Worm (Caenorhabditis elegans): ENCODE measurements around the gene C06E2.1.
A peak's percentile ranks its signal among the peaks of the same experiment; 100 is the strongest.

The C06E2.1 gene

ce11 chrX:8877162-8877561, 2.5 kb upstream of the C06E2.1 start (continued):
- TF ChIP-seq daf-16 (GFP tag; optimal IDR thresholded peaks at IDR 0.05) = peak in 1 of 2 experiments; percentile 26
- no peak for TF ChIP-seq daf-16 (tag; optimal IDR thresholded peaks at IDR 0.05)
- no peak for TF ChIP-seq rbr-2 (tag; optimal IDR thresholded peaks at IDR 0.05)
- TF ChIP-seq egl-27 (tag; optimal IDR thresholded peaks at IDR 0.05) = no peak
- no peak for TF ChIP-seq dmd-6 (GFP tag; IDR thresholded peaks at IDR 0.05)
- peak; percentile 60; the same call in 1 of the 2 replicates for TF ChIP-seq F26F4.8 (GFP tag; conservative IDR thresholded peaks at IDR 0.05)
- TF ChIP-seq F10B5.3 (tag; optimal IDR thresholded peaks at IDR 0.05) = no peak
- TF ChIP-seq zfp-3 (GFP tag; conservative IDR thresholded peaks at IDR 0.05) = no peak
- peak; percentile 40 for TF ChIP-seq aha-1 (tag)
- TF ChIP-seq zip-2 (tag; optimal IDR thresholded peaks at IDR 0.05) = no peak
- no peak for TF ChIP-seq lin-38 (GFP tag; IDR thresholded peaks at IDR 0.05)
- TF ChIP-seq pha-4 (GFP tag; IDR thresholded peaks at IDR 0.05) = peak; percentile 37; the same call in 1 of the 2 replicates
- no peak for TF ChIP-seq pha-4 (tag; optimal IDR thresholded peaks at IDR 0.05)

- TF ChIP-seq mxl-3 (GFP tag; optimal IDR thresholded peaks at IDR 0.05) (peak; percentile 47), T26A8.4 (GFP tag; IDR thresholded peaks at IDR 0.05) (no peak)
Observed at ce11 chrX:8875867-8876266, 1.2 kb upstream of the C06E2.1 start.

- peak in 1 of 2 experiments; percentile 3 for TF ChIP-seq unc-62 (GFP tag; optimal IDR thresholded peaks at IDR 0.05 in 1 of 2)
- no peak for TF ChIP-seq unc-62 (tag; optimal IDR thresholded peaks at IDR 0.05)
- TF ChIP-seq hlh-30 (tag; optimal IDR thresholded peaks at IDR 0.05; ENCODE audit: insufficient read depth) = peak; percentile 20
- peak; percentile 13 for TF ChIP-seq dpl-1 (GFP tag; optimal IDR thresholded peaks at IDR 0.05)
- TF ChIP-seq T20F7.1 (GFP tag; optimal IDR thresholded peaks at IDR 0.05) = peak; percentile 5
- TF ChIP-seq mdl-1 (tag; optimal IDR thresholded peaks at IDR 0.05) = peak in 1 of 2 experiments; percentile 67
- no peak for TF ChIP-seq F26F4.8 (GFP tag; conservative IDR thresholded peaks at IDR 0.05)
- no peak for TF ChIP-seq saeg-2 (GFP tag; IDR thresholded peaks at IDR 0.05)
- TF ChIP-seq fkh-10 (GFP tag; optimal IDR thresholded peaks at IDR 0.05) = no peak
Observed at ce11 chrX:8869112-8869675, 5.5 kb downstream of the C06E2.1 start, which contains the start of the genes ubc-22 and ubc-21. Gene ubc-22, minus strand, starts transcription at chrX:8869162. Gene ubc-21, plus strand, starts transcription at chrX:8869625.

ce11 chrX:8866563-8866962, 8.1 kb downstream of the C06E2.1 start, which contains the start of gene ins-9:
Gene ins-9, minus strand, starts transcription at chrX:8866663.
- TF ChIP-seq ceh-62 (tag; optimal IDR thresholded peaks at IDR 0.05) (no peak), lsy-2 (tag; optimal IDR thresholded peaks at IDR 0.05) (no peak), zfp-2 (tag; optimal IDR thresholded peaks at IDR 0.05) (no peak), nhr-76 (tag; optimal IDR thresholded peaks at IDR 0.05) (no peak), D1046.2 (GFP tag; IDR thresholded peaks at IDR 0.05) (no peak), ceh-28 (tag; optimal IDR thresholded peaks at IDR 0.05) (no peak), Y48G9A.11 (GFP tag; IDR thresholded peaks at IDR 0.05) (no peak), dpl-1 (GFP tag; optimal IDR thresholded peaks at IDR 0.05) (no peak), daf-8 (GFP tag; IDR thresholded peaks at IDR 0.05) (no peak), hif-1 (tag; optimal IDR thresholded peaks at IDR 0.05) (no peak), T26A8.4 (GFP tag; IDR thresholded peaks at IDR 0.05) (no peak), zip-2 (tag; optimal IDR thresholded peaks at IDR 0.05) (no peak)

- TF ChIP-seq dve-1 (tag; optimal IDR thresholded peaks at IDR 0.05; ENCODE audit: insufficient read depth) (no peak), unc-62 (GFP tag; optimal IDR thresholded peaks at IDR 0.05 in 1 of 2) (peak in 1 of 2 experiments; percentile 2), unc-62 (tag; optimal IDR thresholded peaks at IDR 0.05) (no peak)
Observed at ce11 chrX:8860958-8861357, 13.7 kb downstream of the C06E2.1 start, which contains the start of gene C06E2.9. Gene C06E2.9, plus strand, starts transcription at chrX:8861258.

Data from whole organism, L4 larva.